Worm (Caenorhabditis elegans) whole organism, L2 larva: ENCODE results near the gene T07D1.3.

Experiments used
- C34F6.9 ChIP-seq: fragments of 150-350 bp; optimal IDR thresholded peaks from 2 replicates; lab custom pipeline; 2014; ENCODE audit warnings: missing biosample characterization, missing genetic modification characterization
- R02D3.7 ChIP-seq: fragments of 150-350 bp; optimal IDR thresholded peaks from 2 replicates; lab custom pipeline; 2014; ENCODE audit warnings: missing biosample characterization, missing genetic modification characterization
- Y55F3AM.14 ChIP-seq: fragments of 200-800 bp; sonication (Bioruptor generic); optimal IDR thresholded peaks from 2 replicates; lab custom pipeline; 2018; ENCODE audit warnings: mild to moderate bottlenecking, missing genetic modification characterization, missing compliant biosample characterization
- ZK546.5 ChIP-seq: sonication (generic microtip); optimal IDR thresholded peaks from 2 replicates; lab custom pipeline; 2017; ENCODE audit warnings: missing biosample characterization, missing genetic modification characterization
- alr-1 ChIP-seq: fragments of 150-350 bp; optimal IDR thresholded peaks from 2 replicates; lab custom pipeline; 2014; ENCODE audit warnings: missing biosample characterization, missing genetic modification characterization
- aly-2 ChIP-seq: fragments of 150-350 bp; optimal IDR thresholded peaks from 2 replicates; lab custom pipeline; 2014; ENCODE audit warnings: missing biosample characterization, missing genetic modification characterization
- blmp-1 ChIP-seq: sonication (generic microtip); optimal IDR thresholded peaks from 2 replicates; lab custom pipeline; 2017; ENCODE audit warnings: missing genetic modification characterization, mild to moderate bottlenecking, missing compliant biosample characterization, antibody characterized with exemption, moderate library complexity; ENCODE audit not compliant: insufficient read depth
- ceh-16 ChIP-seq: fragments of 150-350 bp; optimal IDR thresholded peaks from 2 replicates; lab custom pipeline; 2014; ENCODE audit warnings: missing biosample characterization, missing genetic modification characterization
- ceh-82 ChIP-seq: fragments of 150-350 bp; optimal IDR thresholded peaks from 2 replicates; lab custom pipeline; 2014; ENCODE audit warnings: missing biosample characterization, missing genetic modification characterization
- crh-2 ChIP-seq: sonication (generic microtip); optimal IDR thresholded peaks from 2 replicates; lab custom pipeline; 2017; ENCODE audit warnings: missing biosample characterization, missing genetic modification characterization
- dmd-4 ChIP-seq: sonication (generic microtip); optimal IDR thresholded peaks from 2 replicates; lab custom pipeline; 2017; ENCODE audit warnings: missing biosample characterization, missing genetic modification characterization
- egl-27 ChIP-seq: sonication (generic microtip); optimal IDR thresholded peaks from 3 replicates; lab custom pipeline; 2017; ENCODE audit warnings: missing biosample characterization, missing genetic modification reagents, missing genetic modification characterization
- elt-1 ChIP-seq: fragments of 150-350 bp; optimal IDR thresholded peaks from 2 replicates; lab custom pipeline; 2014; ENCODE audit warnings: missing biosample characterization, missing genetic modification characterization
- fos-1 ChIP-seq: fragments of 150-350 bp; optimal IDR thresholded peaks from 2 replicates; lab custom pipeline; 2014; ENCODE audit warnings: missing biosample characterization, missing genetic modification characterization
- gmeb-1 ChIP-seq: fragments of 150-350 bp; optimal IDR thresholded peaks from 2 replicates; lab custom pipeline; 2014; ENCODE audit warnings: missing biosample characterization, missing genetic modification characterization
- lin-39 ChIP-seq: fragments of 150-350 bp; optimal IDR thresholded peaks from 2 replicates; lab custom pipeline; 2014; ENCODE audit warnings: missing biosample characterization, missing genetic modification reagents, missing genetic modification characterization
- lsy-2 ChIP-seq, 2 experiments: fragments of 150-350 bp in 1 of 2; sonication (generic microtip) in 1 of 2; optimal IDR thresholded peaks; 2 replicates each; lab custom pipeline; 2014 to 2017; ENCODE audit warnings: missing biosample characterization in 2 of 2, missing genetic modification characterization in 2 of 2
- mbf-1 ChIP-seq: sonication (generic microtip); optimal IDR thresholded peaks from 2 replicates; lab custom pipeline; 2017; ENCODE audit warnings: missing biosample characterization, missing genetic modification characterization
- mdl-1 ChIP-seq, 2 experiments: fragments of 150-350 bp in 1 of 2; sonication (generic microtip) in 1 of 2; optimal IDR thresholded peaks; 2 replicates each; lab custom pipeline; 2017; ENCODE audit warnings: missing biosample characterization in 2 of 2, missing genetic modification characterization in 2 of 2
- nhr-10 ChIP-seq: sonication (generic microtip); optimal IDR thresholded peaks from 2 replicates; lab custom pipeline; 2017; ENCODE audit warnings: missing biosample characterization, missing genetic modification characterization
- nhr-11 ChIP-seq: fragments of 150-350 bp; optimal IDR thresholded peaks from 2 replicates; lab custom pipeline; 2014; ENCODE audit warnings: missing biosample characterization, missing genetic modification characterization
- nhr-12 ChIP-seq: fragments of 150-350 bp; optimal IDR thresholded peaks from 2 replicates; lab custom pipeline; 2014; ENCODE audit warnings: missing biosample characterization, missing genetic modification characterization
- nhr-23 ChIP-seq: fragments of 150-350 bp; optimal IDR thresholded peaks from 2 replicates; lab custom pipeline; 2014; ENCODE audit warnings: missing biosample characterization, missing genetic modification reagents, missing genetic modification characterization
- nhr-237 ChIP-seq: fragments of 150-350 bp; optimal IDR thresholded peaks from 2 replicates; lab custom pipeline; 2014; ENCODE audit warnings: missing biosample characterization, missing genetic modification characterization
- nhr-77 ChIP-seq: fragments of 150-350 bp; optimal IDR thresholded peaks from 2 replicates; lab custom pipeline; 2014; ENCODE audit warnings: missing biosample characterization, missing genetic modification characterization
- peb-1 ChIP-seq: fragments of 150-350 bp; optimal IDR thresholded peaks from 2 replicates; lab custom pipeline; 2014; ENCODE audit warnings: missing biosample characterization, missing genetic modification characterization
- sem-4 ChIP-seq: fragments of 150-350 bp; optimal IDR thresholded peaks from 2 replicates; lab custom pipeline; 2014; ENCODE audit warnings: missing biosample characterization, missing genetic modification reagents, missing genetic modification characterization
- skn-1 ChIP-seq: sonication (generic microtip); optimal IDR thresholded peaks from 2 replicates; lab custom pipeline; 2017; ENCODE audit warnings: missing biosample characterization, missing genetic modification characterization
- sma-9 ChIP-seq, 2 experiments: fragments of 150-350 bp in 1 of 2; sonication (generic microtip) in 1 of 2; optimal IDR thresholded peaks; 2 replicates each; lab custom pipeline; 2014 to 2016; ENCODE audit warnings: missing genetic modification characterization in 2 of 2, mild to moderate bottlenecking in 1 of 2, missing biosample characterization in 1 of 2, missing compliant biosample characterization in 1 of 2, missing genetic modification reagents in 1 of 2, moderate library complexity in 1 of 2
- snpc-4 ChIP-seq: fragments of 150-350 bp; optimal IDR thresholded peaks from 2 replicates; lab custom pipeline; 2014; ENCODE audit warnings: missing biosample characterization, missing genetic modification characterization
- unc-39 ChIP-seq: fragments of 150-350 bp; optimal IDR thresholded peaks from 2 replicates; lab custom pipeline; 2014; ENCODE audit warnings: missing biosample characterization, missing genetic modification characterization
- unc-55 ChIP-seq: fragments of 150-350 bp; sonication (generic microtip); optimal IDR thresholded peaks from 3 replicates; lab custom pipeline; 2014; ENCODE audit warnings: missing biosample characterization, missing genetic modification reagents, missing genetic modification characterization
- zag-1 ChIP-seq: fragments of 150-350 bp; optimal IDR thresholded peaks from 2 replicates; lab custom pipeline; 2014; ENCODE audit warnings: missing biosample characterization, missing genetic modification characterization
- ztf-1 ChIP-seq: fragments of 200-800 bp; sonication (Bioruptor generic); conservative IDR thresholded peaks from 2 replicates; pipeline ENCODE4 v1.3.6; 2022; ENCODE audit warnings: missing genetic modification characterization, missing compliant biosample characterization
- ztf-11 ChIP-seq: sonication (generic microtip); optimal IDR thresholded peaks from 2 replicates; lab custom pipeline; 2017; ENCODE audit warnings: missing biosample characterization, missing genetic modification characterization
- ztf-4 ChIP-seq: fragments of 150-350 bp; optimal IDR thresholded peaks from 2 replicates; lab custom pipeline; 2014; ENCODE audit warnings: missing biosample characterization, missing genetic modification characterization

The T07D1.3 gene

DNA sequence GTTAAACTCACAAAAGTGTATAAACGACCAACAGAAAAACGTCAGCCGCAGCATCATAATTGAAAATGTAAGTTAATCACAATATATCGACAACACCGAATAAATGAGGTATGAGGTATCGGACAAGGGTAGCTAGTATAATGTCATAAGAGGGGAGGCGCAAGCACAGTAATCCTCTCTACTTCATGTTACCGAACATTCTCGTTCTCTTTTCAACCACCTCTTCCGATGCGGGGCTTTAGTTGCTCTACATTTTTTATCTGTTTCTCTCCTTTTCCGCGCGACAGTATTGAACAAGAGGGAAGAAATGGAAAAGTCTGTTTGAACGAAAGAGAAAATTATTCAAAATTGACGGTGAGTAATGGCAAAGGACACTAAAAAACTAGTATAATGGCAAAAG, 32.7 kb upstream of the T07D1.3 start, which contains the start of gene R04B3.3:
R04B3.3 (minus strand) TSS at position 101 of the 400 bp plus-strand sequence.
- TF ChIP-seq egl-27 (no peak), skn-1 (tag; lab: Kevin White, UChicago) (no peak), lsy-2 (tag; optimal IDR thresholded peaks at IDR 0.05; lab: Kevin White, UChicago) (no peak), alr-1 (tag; lab: Kevin White, UChicago) (no peak), mdl-1 (tag; optimal IDR thresholded peaks at IDR 0.05; lab: Kevin White, UChicago) (no peak), nhr-12 (no peak), ztf-1 (no peak), Y55F3AM.14 (GFP tag; lab: Kevin White, UChicago) (no peak), gmeb-1 (tag; lab: Kevin White, UChicago) (no peak)

DNA sequence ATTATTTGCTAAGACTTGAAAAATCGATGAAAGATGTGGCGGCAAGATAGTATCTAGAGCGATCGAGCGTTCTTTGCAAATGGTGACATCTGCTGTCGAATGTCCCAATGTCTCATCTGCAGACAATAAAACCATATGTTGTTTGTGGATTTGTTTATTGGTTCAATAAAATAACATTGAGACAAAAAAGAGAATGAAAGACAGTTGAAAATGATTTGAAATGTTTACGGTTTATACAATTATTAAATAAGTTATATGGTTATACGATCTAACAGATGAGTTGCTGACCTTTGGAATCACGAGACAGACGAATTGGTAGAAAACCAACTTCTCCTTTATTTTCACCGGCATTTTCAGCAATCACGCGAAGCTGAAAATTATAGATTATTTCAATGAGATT, 30.4 kb upstream of the T07D1.3 start, which contains the start of gene R04B3.2:
R04B3.2 (minus strand) TSS at position 101 of the 400 bp plus-strand sequence.
- TF ChIP-seq lin-39 (tag; lab: Kevin White, UChicago) (no peak), ztf-1 (no peak), nhr-23 (no peak), mdl-1 (tag; optimal IDR thresholded peaks at IDR 0.05; lab: Kevin White, UChicago) (no peak), fos-1 (tag; lab: Kevin White, UChicago) (no peak), crh-2 (tag; lab: Kevin White, UChicago) (no peak), aly-2 (tag; lab: Kevin White, UChicago) (no peak), gmeb-1 (tag; lab: Kevin White, UChicago) (no peak), dmd-4 (tag; lab: Kevin White, UChicago) (no peak), ceh-16 (tag; lab: Kevin White, UChicago) (no peak), mbf-1 (tag; lab: Kevin White, UChicago) (no peak)

DNA sequence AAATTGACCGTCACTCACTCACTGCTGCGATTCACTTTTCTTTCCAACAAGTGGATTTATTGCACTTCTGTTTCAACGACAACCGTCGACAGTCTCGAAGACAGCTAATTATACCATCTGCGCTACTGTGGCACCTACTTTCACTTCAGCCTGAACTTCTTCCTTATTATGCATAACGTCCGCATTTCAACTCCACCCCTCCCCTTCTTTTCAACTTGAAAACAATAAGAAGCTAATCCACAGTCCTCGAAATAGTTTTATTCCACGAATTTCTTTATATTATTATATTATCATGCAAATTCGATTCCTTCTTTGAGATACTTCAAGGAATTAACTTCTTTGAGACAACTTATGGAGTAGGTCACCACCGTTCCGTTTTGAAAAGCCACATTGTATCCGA, 28.1 kb upstream of the T07D1.3 start, which contains the start of gene R04B3.1:
R04B3.1 (minus strand) TSS at position 101 of the 400 bp plus-strand sequence.
- TF ChIP-seq unc-39 (no peak), nhr-10 (tag; lab: Kevin White, UChicago) (no peak), blmp-1 (peak; percentile 4)

DNA sequence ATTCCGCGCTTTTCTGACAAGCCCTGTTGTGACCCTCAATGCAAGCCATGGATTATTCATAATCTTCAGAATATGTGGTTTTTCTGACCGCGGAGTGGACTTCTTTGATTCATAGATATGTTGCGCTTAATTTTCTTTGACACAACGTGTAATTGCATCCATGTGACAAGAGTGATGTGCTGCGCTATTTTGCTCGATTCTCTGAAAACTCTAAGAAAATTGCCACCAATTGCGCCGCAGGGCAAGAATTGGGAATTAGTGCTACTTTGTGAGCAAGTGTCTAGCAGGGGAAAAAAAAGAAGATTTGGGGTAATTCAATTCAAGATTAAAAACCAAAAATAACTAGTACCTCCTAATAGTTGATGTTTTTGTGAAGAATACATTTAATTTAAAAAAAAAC, 20.9 kb upstream of the T07D1.3 start:
- TF ChIP-seq sma-9 (GFP tag; optimal IDR thresholded peaks at IDR 0.05; lab: Kevin White, UChicago) (peak; percentile 1), sma-9 (tag; optimal IDR thresholded peaks at IDR 0.05; lab: Kevin White, UChicago) (no peak), ZK546.5 (no peak), egl-27 (no peak), C34F6.9 (tag; lab: Kevin White, UChicago) (no peak)

- TF ChIP-seq ceh-82: no peak
- no peak for TF ChIP-seq C34F6.9 (tag; lab: Kevin White, UChicago)
- no peak for TF ChIP-seq crh-2 (tag; lab: Kevin White, UChicago)
- no peak for TF ChIP-seq ztf-11
- TF ChIP-seq fos-1 (tag; lab: Kevin White, UChicago): no peak
- TF ChIP-seq elt-1 (tag; lab: Kevin White, UChicago): no peak
- no peak for TF ChIP-seq snpc-4 (tag; lab: Kevin White, UChicago)
- TF ChIP-seq aly-2 (tag; lab: Kevin White, UChicago): no peak
- no peak for TF ChIP-seq Y55F3AM.14 (GFP tag; lab: Kevin White, UChicago)
- no peak for TF ChIP-seq sem-4 (tag; lab: Kevin White, UChicago)
- no peak for TF ChIP-seq nhr-10 (tag; lab: Kevin White, UChicago)
- no peak for TF ChIP-seq peb-1 (tag; lab: Kevin White, UChicago)
- TF ChIP-seq ztf-1: no peak
- TF ChIP-seq ceh-16 (tag; lab: Kevin White, UChicago): no peak
- TF ChIP-seq nhr-11 (tag; lab: Kevin White, UChicago): no peak
- no peak for TF ChIP-seq R02D3.7 (tag; lab: Kevin White, UChicago)
- TF ChIP-seq, all 48 proteins: peak for 0
Observed at ce11 chrX:2461742-2462141, 18.5 kb upstream of the T07D1.3 start.

ce11 chrX:2459793-2460192, 16.6 kb upstream of the T07D1.3 start, which contains the start of gene fox-1:
TSS of gene fox-1 (minus strand) at chrX:2459893.
- TF ChIP-seq zag-1 (tag; lab: Kevin White, UChicago) (no peak), lin-39 (tag; lab: Kevin White, UChicago) (no peak), unc-55 (GFP tag; lab: Kevin White, UChicago) (no peak), ztf-4 (tag; lab: Kevin White, UChicago) (no peak), C34F6.9 (tag; lab: Kevin White, UChicago) (no peak), crh-2 (tag; lab: Kevin White, UChicago) (no peak), nhr-237 (tag; lab: Kevin White, UChicago) (no peak), nhr-77 (tag; lab: Kevin White, UChicago) (no peak)
- TF ChIP-seq, all 48 proteins: peak for 0
